Worm (Caenorhabditis elegans) whole organism, late embryonic: ENCODE measurements around the gene rpl-25.1.

Experiments used
- ceh-9 ChIP-seq: sonication (generic microtip); optimal IDR thresholded peaks from 2 replicates; lab custom pipeline; 2016; ENCODE audit warnings: mild to moderate bottlenecking, missing genetic modification characterization, inconsistent platforms, missing compliant biosample characterization
- hlh-15 ChIP-seq: sonication (generic microtip); optimal IDR thresholded peaks from 2 replicates; lab custom pipeline; 2016; ENCODE audit warnings: missing genetic modification characterization, missing compliant biosample characterization
- hlh-6 ChIP-seq: sonication (generic microtip); optimal IDR thresholded peaks from 2 replicates; lab custom pipeline; 2016; ENCODE audit warnings: missing genotype, missing genetic modification characterization, missing compliant biosample characterization
- tbx-2 ChIP-seq: sonication (generic microtip); optimal IDR thresholded peaks from 2 replicates; lab custom pipeline; 2016; ENCODE audit warnings: missing genetic modification characterization, missing compliant biosample characterization

- TF ChIP-seq hlh-6 (tag; lab: Kevin White, UChicago), result no peak
- no peak for TF ChIP-seq tbx-2 (tag; lab: Kevin White, UChicago)
- no peak for TF ChIP-seq ceh-9 (tag; lab: Kevin White, UChicago)
- no peak for TF ChIP-seq hlh-15
These were observed 47.2 kb upstream of the rpl-25.1 start, which contains the start of gene mfsd-12 for ce11 chrX:4667788-4668187.
